Worm (Caenorhabditis elegans): Measurements from ENCODE around the gene E02H9.13.

- no peak for TF ChIP-seq elt-1 (tag; optimal IDR thresholded peaks at IDR 0.05)
- no peak for TF ChIP-seq egl-27 (tag; optimal IDR thresholded peaks at IDR 0.05)
- no peak for TF ChIP-seq nhr-77 (tag; optimal IDR thresholded peaks at IDR 0.05)
- TF ChIP-seq nhr-11 (tag; optimal IDR thresholded peaks at IDR 0.05), result no peak
- no peak for TF ChIP-seq lin-39 (tag; optimal IDR thresholded peaks at IDR 0.05)
- TF ChIP-seq nhr-12 (tag; optimal IDR thresholded peaks at IDR 0.05), result no peak
- no peak for TF ChIP-seq aly-2 (tag; optimal IDR thresholded peaks at IDR 0.05)
- TF ChIP-seq tbx-2 (tag; optimal IDR thresholded peaks at IDR 0.05), result no peak
These were observed 19.0 kb downstream of the E02H9.13 start for ce11 chrIII:2419504-2419903.

Data from whole organism, L3 larva.